Worm (Caenorhabditis elegans) whole organism, L4/young adult: ENCODE data around the gene gcy-12.

Experiments used
- dao-5 ChIP-seq: sonication (generic microtip); optimal IDR thresholded peaks from 2 replicates; lab custom pipeline; 2016; ENCODE audit warnings: missing genotype, missing genetic modification characterization, moderate library complexity, missing compliant biosample characterization
- him-1 ChIP-seq: sonication (generic microtip); optimal IDR thresholded peaks from 2 replicates; lab custom pipeline; 2016; ENCODE audit warnings: missing genotype, missing genetic modification reagents, missing genetic modification characterization, missing compliant biosample characterization

ce11 chrII:5332345-5333124, 20.7 kb downstream of the gcy-12 start:
- TF ChIP-seq him-1 (tag; lab: Kevin White, UChicago) (no peak), dao-5 (tag; lab: Kevin White, UChicago) (no peak)
